Worm (Caenorhabditis elegans): Measurements from ENCODE around the gene srz-104.

ce11 chrIV:16290745-16291144, 32.7 kb upstream of the srz-104 start, which contains the start of gene srz-75:
- no peak for TF ChIP-seq ztf-11 (tag; optimal IDR thresholded peaks at IDR 0.05)
- TF ChIP-seq nhr-41 (GFP tag; IDR thresholded peaks at IDR 0.05): no peak
- TF ChIP-seq F37D6.2 (tag; optimal IDR thresholded peaks at IDR 0.05): no peak
- no peak for TF ChIP-seq ctbp-1 (GFP tag; IDR thresholded peaks at IDR 0.05)
- no peak for TF ChIP-seq nhr-77 (tag; optimal IDR thresholded peaks at IDR 0.05)
- TF ChIP-seq dve-1 (tag; optimal IDR thresholded peaks at IDR 0.05; ENCODE audit: insufficient read depth): no peak
